Fruit fly (Drosophila melanogaster) whole organism, prepupa: ENCODE measurements around the gene Hs2st.

Source experiments
- CG11762 ChIP-seq: fragments of 200-800 bp; sonication (Bioruptor generic); optimal IDR thresholded peaks from 3 replicates; lab custom pipeline; 2016; ENCODE audit warnings: missing biosample characterization, missing genetic modification characterization; ENCODE audit not compliant: insufficient read depth
- Eip93F ChIP-seq: fragments of 200-800 bp; sonication (Bioruptor generic); optimal IDR thresholded peaks from 2 replicates; lab custom pipeline; 2016; ENCODE audit warnings: missing biosample characterization, mild to moderate bottlenecking, missing genetic modification characterization
- Lpt ChIP-seq: fragments of 200-800 bp; sonication (Bioruptor generic); optimal IDR thresholded peaks from 3 replicates; lab custom pipeline; 2016; ENCODE audit warnings: missing biosample characterization, missing genetic modification characterization
- cyc ChIP-seq: fragments of 200-800 bp; sonication (Bioruptor generic); optimal IDR thresholded peaks from 3 replicates; lab custom pipeline; 2016; ENCODE audit warnings: missing biosample characterization, missing genetic modification characterization

- TF ChIP-seq CG11762 (GFP tag; lab: Kevin White, UChicago) (no peak), cyc (GFP tag; lab: Kevin White, UChicago) (peak; percentile 60), Eip93F (GFP tag; lab: Kevin White, UChicago) (peak; percentile 1), Lpt (GFP tag; lab: Kevin White, UChicago) (no peak)
These were observed 45.5 kb upstream of the Hs2st start, which contains the start of the genes CG10194 and CG18094 for dm6 chr2L:19489997-19490461.
